Worm (Caenorhabditis elegans): Measurements from ENCODE around the gene C07G1.15.

DNA sequence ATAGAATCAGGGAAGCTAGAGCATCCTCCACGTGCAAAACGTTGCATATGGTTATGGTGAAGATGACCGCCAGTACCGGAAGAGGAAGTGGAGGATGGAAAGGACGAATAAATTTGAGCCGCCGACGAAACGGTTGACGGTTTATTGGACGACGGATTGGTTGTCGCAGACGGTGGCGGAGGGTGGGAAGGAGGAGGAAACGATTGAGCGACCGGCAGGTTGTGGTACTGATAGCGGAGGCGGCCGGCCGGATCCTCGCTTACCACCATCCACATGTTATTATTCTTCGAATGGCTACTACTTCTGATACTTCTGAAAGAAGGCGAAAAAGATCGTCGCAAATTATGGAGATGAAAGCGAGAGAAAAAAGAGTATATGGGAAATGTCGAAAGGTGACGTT is 23.1 kb downstream of the C07G1.15 start:
- TF ChIP-seq nhr-237 (tag; optimal IDR thresholded peaks at IDR 0.05): no peak
- no peak for TF ChIP-seq unc-130 (GFP tag; optimal IDR thresholded peaks at IDR 0.05)
- no peak for TF ChIP-seq ama-1 (optimal IDR thresholded peaks at IDR 0.05)
- no peak for TF ChIP-seq lin-15B (tag; optimal IDR thresholded peaks at IDR 0.05)

Data from whole organism, L4 larva.